Worm (Caenorhabditis elegans) whole organism, young adult: ENCODE data around the gene srxa-18.

ENCODE experiments used
- F49E8.2 ChIP-seq: sonication (generic microtip); optimal IDR thresholded peaks from 3 replicates; lab custom pipeline; 2017; ENCODE audit warnings: missing genetic modification characterization, mild to moderate bottlenecking, missing compliant biosample characterization, antibody characterized with exemption, moderate library complexity; ENCODE audit not compliant: insufficient read depth
- madf-6 ChIP-seq: fragments of 200-800 bp; sonication (Bioruptor generic); IDR thresholded peaks from 2 replicates; pipeline ENCODE4 v1.3.6; 2022; ENCODE audit warnings: missing genetic modification reagents, missing genetic modification characterization, missing compliant biosample characterization
- rcor-1 ChIP-seq: fragments of 200-800 bp; sonication (Bioruptor generic); IDR thresholded peaks from 2 replicates; pipeline ENCODE4 v1.3.6; 2022; ENCODE audit warnings: missing genetic modification reagents, missing genetic modification characterization, missing compliant biosample characterization

DNA sequence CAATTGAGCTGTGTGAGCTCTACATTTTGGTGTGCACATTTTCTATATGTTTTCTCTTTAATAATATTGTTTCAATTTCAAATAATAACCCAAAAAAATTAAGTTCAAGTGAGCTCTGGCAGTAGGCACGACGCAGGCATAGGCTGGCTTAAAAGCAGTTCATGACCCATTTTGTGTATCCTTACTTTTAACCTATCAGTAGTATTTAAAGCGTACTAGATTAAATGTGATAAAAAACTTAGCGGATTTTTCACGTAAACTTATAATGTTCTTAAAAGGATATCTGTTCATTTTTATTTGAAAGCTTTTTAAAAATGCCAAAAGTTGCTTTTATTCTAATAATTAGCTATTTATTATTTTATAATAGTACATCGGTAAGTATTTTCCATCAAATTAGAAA, 2.5 kb upstream of the srxa-18 start, which contains the start of gene C08B6.6:
- TF ChIP-seq F49E8.2 (tag; lab: Kevin White, UChicago) (no peak), rcor-1 (GFP tag; lab: Robert Waterston, UW) (no peak), madf-6 (GFP tag; lab: Robert Waterston, UW) (no peak)
